Fruit fly (Drosophila melanogaster) Kc167 (cell line): ENCODE data around the gene kmr.

Experiments
- Myc ChIP-seq: fragments of >200 bp; optimal IDR thresholded peaks from 2 replicates; lab custom pipeline; 2017; ENCODE audit warnings: missing external identifiers
- Sin3A ChIP-seq: fragments of >200 bp; optimal IDR thresholded peaks from 2 replicates; lab custom pipeline; 2018; ENCODE audit warnings: missing external identifiers
- h ChIP-seq: fragments of >200 bp; optimal IDR thresholded peaks from 3 replicates; lab custom pipeline; 2018; ENCODE audit warnings: missing external identifiers
- insv ChIP-seq: fragments of >200 bp; optimal IDR thresholded peaks from 3 replicates; lab custom pipeline; 2018; ENCODE audit warnings: missing external identifiers
- psq ChIP-seq: fragments of >200 bp; optimal IDR thresholded peaks from 2 replicates; lab custom pipeline; 2017; ENCODE audit warnings: missing external identifiers
- ttk ChIP-seq: sonication (Bioruptor generic); optimal IDR thresholded peaks from 2 replicates; lab custom pipeline; 2017; ENCODE audit warnings: missing external identifiers

kmr gene

dm6 chr3R:13713984-13714532 is 949 bp upstream of the kmr start:
- TF ChIP-seq insv (lab: Kevin White, UChicago) (no peak), ttk (lab: Kevin White, UChicago) (no peak), h (lab: Kevin White, UChicago) (no peak), Sin3A (lab: Kevin White, UChicago) (no peak), psq (no peak), Myc (no peak)

dm6 chr3R:13715674-13716454 is 857 bp downstream of the kmr start:
- TF ChIP-seq insv (lab: Kevin White, UChicago) = no peak
- no peak for TF ChIP-seq ttk (lab: Kevin White, UChicago)
- TF ChIP-seq Myc = no peak
- no peak for TF ChIP-seq Sin3A (lab: Kevin White, UChicago)
- no peak for TF ChIP-seq psq

- no peak for TF ChIP-seq ttk (lab: Kevin White, UChicago)
- no peak for TF ChIP-seq Sin3A (lab: Kevin White, UChicago)
- no peak for TF ChIP-seq insv (lab: Kevin White, UChicago)
- no peak for TF ChIP-seq psq
- no peak for TF ChIP-seq h (lab: Kevin White, UChicago)
- TF ChIP-seq Myc = no peak
These were observed 1.8 kb downstream of the kmr start for dm6 chr3R:13716827-13717226.

- TF ChIP-seq Myc (no peak), ttk (lab: Kevin White, UChicago) (no peak), insv (lab: Kevin White, UChicago) (no peak), h (lab: Kevin White, UChicago) (no peak), Sin3A (lab: Kevin White, UChicago) (no peak), psq (no peak)
These were observed 3.1 kb downstream of the kmr start, which contains the start of gene Ubc87F for dm6 chr3R:13718076-13718475. Gene Ubc87F (minus strand): TSS chr3R:13718176.

- TF ChIP-seq h (lab: Kevin White, UChicago) (no peak), ttk (lab: Kevin White, UChicago) (no peak), Sin3A (lab: Kevin White, UChicago) (no peak), psq (no peak), Myc (no peak), insv (lab: Kevin White, UChicago) (no peak)
These were observed 4.0 kb downstream of the kmr start for dm6 chr3R:13719053-13719452.

dm6 chr3R:13720798-13721197 is 5.8 kb downstream of the kmr start:
- TF ChIP-seq h (lab: Kevin White, UChicago) (no peak), Myc (no peak), psq (no peak), ttk (lab: Kevin White, UChicago) (no peak)

dm6 chr3R:13721998-13722397 is 7.0 kb downstream of the kmr start:
- no peak for TF ChIP-seq psq
- no peak for TF ChIP-seq insv (lab: Kevin White, UChicago)

- TF ChIP-seq ttk (lab: Kevin White, UChicago) (no peak), insv (lab: Kevin White, UChicago) (no peak), psq (no peak), Sin3A (lab: Kevin White, UChicago) (no peak), h (lab: Kevin White, UChicago) (no peak), Myc (no peak)
These were observed 7.4 kb downstream of the kmr start for dm6 chr3R:13722451-13722850.

- TF ChIP-seq psq = no peak
- TF ChIP-seq insv (lab: Kevin White, UChicago) = no peak
- no peak for TF ChIP-seq ttk (lab: Kevin White, UChicago)
- TF ChIP-seq h (lab: Kevin White, UChicago) = no peak
- TF ChIP-seq Myc = no peak
- no peak for TF ChIP-seq Sin3A (lab: Kevin White, UChicago)
These were observed 9.1 kb downstream of the kmr start for dm6 chr3R:13724029-13724638.

dm6 chr3R:13726795-13727194 is 11.8 kb downstream of the kmr start:
- TF ChIP-seq ttk (lab: Kevin White, UChicago) = no peak
- no peak for TF ChIP-seq h (lab: Kevin White, UChicago)
- no peak for TF ChIP-seq psq
- no peak for TF ChIP-seq Sin3A (lab: Kevin White, UChicago)
- TF ChIP-seq Myc = no peak

- no peak for TF ChIP-seq psq
- no peak for TF ChIP-seq ttk (lab: Kevin White, UChicago)
- TF ChIP-seq Sin3A (lab: Kevin White, UChicago) = no peak
- TF ChIP-seq insv (lab: Kevin White, UChicago) = no peak
- no peak for TF ChIP-seq h (lab: Kevin White, UChicago)
- TF ChIP-seq Myc = no peak
These were observed 13.9 kb downstream of the kmr start for dm6 chr3R:13728897-13729296.

dm6 chr3R:13730005-13730404 is 15.0 kb downstream of the kmr start:
- no peak for TF ChIP-seq ttk (lab: Kevin White, UChicago)
- TF ChIP-seq insv (lab: Kevin White, UChicago) = no peak
- TF ChIP-seq psq = no peak
- TF ChIP-seq Sin3A (lab: Kevin White, UChicago) = no peak
- TF ChIP-seq h (lab: Kevin White, UChicago) = no peak
- no peak for TF ChIP-seq Myc
